Fruit fly (Drosophila melanogaster): ENCODE data around the gene CG45491.
"Not testable (repeated sequence)": the region's sequence is repeated elsewhere in the genome, so short reads cannot be mapped to it uniquely, and the experiment has no call there.

dm6 chrX:19929078-19929477 is 9.7 kb downstream of the CG45491 start, which contains the start of gene CG45489:
- TF ChIP-seq CG8478, CTCF (optimal IDR thresholded peaks at IDR 0.05): not testable (repeated sequence)

Data from S2 (cell line).